Worm (Caenorhabditis elegans) whole organism, L4 larva: ENCODE results near the gene F44E5.5.
A peak's percentile ranks its signal among the peaks of the same experiment; 100 is the strongest.

Experiments
- F10B5.3 ChIP-seq: sonication (generic microtip); optimal IDR thresholded peaks from 2 replicates; lab custom pipeline; 2016; ENCODE audit warnings: mild to moderate bottlenecking, missing genetic modification characterization, missing compliant biosample characterization
- F44E2.7 ChIP-seq: fragments of 200-800 bp; sonication (Bioruptor generic); IDR thresholded peaks from 2 replicates; pipeline ENCODE4 v2.1.2; 2022; ENCODE audit warnings: missing genetic modification characterization, missing compliant biosample characterization
- F49E8.2 ChIP-seq: sonication (generic microtip); optimal IDR thresholded peaks from 2 replicates; lab custom pipeline; 2016; ENCODE audit warnings: missing compliant biosample characterization, mild to moderate bottlenecking, missing genetic modification characterization, borderline replicate concordance
- T20F7.1 ChIP-seq: fragments of 200-800 bp; sonication (Bioruptor generic); optimal IDR thresholded peaks from 2 replicates; lab custom pipeline; 2018; ENCODE audit warnings: mild to moderate bottlenecking, missing genetic modification characterization, missing compliant biosample characterization
- Y48G9A.11 ChIP-seq: fragments of 200-800 bp; sonication (Bioruptor generic); IDR thresholded peaks from 2 replicates; pipeline ENCODE4 v1.3.6; 2022; ENCODE audit warnings: missing genetic modification reagents, missing genetic modification characterization, missing compliant biosample characterization
- Y5F2A.4 ChIP-seq: fragments of 200-800 bp; sonication (Bioruptor generic); optimal IDR thresholded peaks from 2 replicates; lab custom pipeline; 2018; ENCODE audit warnings: mild to moderate bottlenecking, missing genetic modification characterization, missing compliant biosample characterization
- aly-2 ChIP-seq: sonication (generic microtip); optimal IDR thresholded peaks from 2 replicates; lab custom pipeline; 2018; ENCODE audit warnings: missing biosample characterization, missing genetic modification characterization
- arid-1 ChIP-seq: fragments of 200-800 bp; sonication (Bioruptor generic); conservative IDR thresholded peaks from 2 replicates; pipeline ENCODE4 v1.3.6; 2022; ENCODE audit warnings: missing genetic modification reagents, missing genetic modification characterization, missing compliant biosample characterization
- ceh-20 ChIP-seq: fragments of 200-800 bp; sonication (Bioruptor generic); IDR thresholded peaks from 2 replicates; pipeline ENCODE4 v1.3.6; 2022; ENCODE audit warnings: missing genetic modification reagents, missing genetic modification characterization, missing compliant biosample characterization
- ceh-44 ChIP-seq: fragments of 200-800 bp; sonication (Bioruptor generic); IDR thresholded peaks from 2 replicates; pipeline ENCODE4 v1.3.6; 2022; ENCODE audit warnings: missing genetic modification reagents, missing genetic modification characterization, missing compliant biosample characterization
- ceh-62 ChIP-seq: sonication (generic microtip); optimal IDR thresholded peaks from 2 replicates; lab custom pipeline; 2017; ENCODE audit warnings: missing biosample characterization, missing genetic modification characterization
- ces-1 ChIP-seq: fragments of 150-350 bp; sonication (generic microtip); optimal IDR thresholded peaks from 4 replicates; lab custom pipeline; 2014; ENCODE audit warnings: missing biosample characterization, missing genetic modification reagents, missing genetic modification characterization
- ctbp-1 ChIP-seq: fragments of 200-800 bp; sonication (Bioruptor generic); IDR thresholded peaks from 2 replicates; pipeline ENCODE4 v1.3.6; 2022; ENCODE audit warnings: missing genetic modification reagents, missing genetic modification characterization, missing compliant biosample characterization
- daf-12 ChIP-seq: fragments of 150-350 bp; optimal IDR thresholded peaks from 2 replicates; lab custom pipeline; 2014; ENCODE audit warnings: missing biosample characterization, missing genetic modification reagents, missing genetic modification characterization
- daf-19 ChIP-seq: fragments of 200-800 bp; sonication (Bioruptor generic); conservative IDR thresholded peaks from 2 replicates; pipeline ENCODE4 v1.3.6; 2022; ENCODE audit warnings: missing genetic modification characterization, missing compliant biosample characterization
- daf-8 ChIP-seq: fragments of 200-800 bp; sonication (Bioruptor generic); IDR thresholded peaks from 2 replicates; pipeline ENCODE4 v1.3.6; 2022; ENCODE audit warnings: missing genetic modification characterization, missing compliant biosample characterization
- dmd-6 ChIP-seq: fragments of 200-800 bp; sonication (Bioruptor generic); IDR thresholded peaks from 2 replicates; pipeline ENCODE4 v1.3.6; 2022; ENCODE audit warnings: missing genetic modification reagents, missing genetic modification characterization, missing compliant biosample characterization
- dmd-9 ChIP-seq: fragments of 200-800 bp; sonication (Bioruptor generic); IDR thresholded peaks from 2 replicates; pipeline ENCODE4 v1.3.6; 2022; ENCODE audit warnings: missing genetic modification reagents, missing genetic modification characterization, missing compliant biosample characterization
- dve-1 ChIP-seq: sonication (generic microtip); optimal IDR thresholded peaks from 2 replicates; lab custom pipeline; 2017; ENCODE audit warnings: antibody characterized with exemption, mild to moderate bottlenecking, missing genetic modification characterization, missing compliant biosample characterization; ENCODE audit not compliant: insufficient read depth
- fkh-10 ChIP-seq: fragments of 150-350 bp; optimal IDR thresholded peaks from 2 replicates; lab custom pipeline; 2014; ENCODE audit warnings: missing biosample characterization, missing genetic modification reagents, missing genetic modification characterization
- hif-1 ChIP-seq, 2 experiments: sonication (generic microtip); optimal IDR thresholded peaks; 2 replicates each; lab custom pipeline; 2016 to 2017; ENCODE audit warnings: missing compliant biosample characterization in 2 of 2, missing genetic modification characterization in 2 of 2, missing genetic modification reagents in 2 of 2, missing genotype in 2 of 2, mild to moderate bottlenecking in 1 of 2
- hlh-11 ChIP-seq: fragments of 200-800 bp; sonication (Bioruptor generic); optimal IDR thresholded peaks from 2 replicates; lab custom pipeline; 2018; ENCODE audit warnings: mild to moderate bottlenecking, missing genetic modification characterization, missing compliant biosample characterization
- hmg-1.1 ChIP-seq: fragments of 200-800 bp; sonication (Bioruptor generic); IDR thresholded peaks from 2 replicates; pipeline ENCODE4 v1.3.6; 2022; ENCODE audit warnings: missing genetic modification reagents, missing genetic modification characterization, missing compliant biosample characterization
- lin-38 ChIP-seq: fragments of 200-800 bp; sonication (Bioruptor generic); IDR thresholded peaks from 2 replicates; pipeline ENCODE4 v1.3.6; 2022; ENCODE audit warnings: missing genetic modification reagents, missing genetic modification characterization, missing compliant biosample characterization
- lsy-2 ChIP-seq, 2 experiments: fragments of 150-350 bp in 1 of 2; sonication (generic microtip) in 1 of 2; optimal IDR thresholded peaks; 2 replicates each; lab custom pipeline; 2014 to 2017; ENCODE audit warnings: missing biosample characterization in 2 of 2, missing genetic modification characterization in 2 of 2
- mes-2 ChIP-seq: sonication (generic microtip); optimal IDR thresholded peaks from 2 replicates; lab custom pipeline; 2016; ENCODE audit warnings: missing genotype, mild to moderate bottlenecking, missing genetic modification characterization, missing compliant biosample characterization; ENCODE audit not compliant: poor library complexity, severe bottlenecking
- nhr-11 ChIP-seq: fragments of 150-350 bp; optimal IDR thresholded peaks from 2 replicates; lab custom pipeline; 2014; ENCODE audit warnings: missing biosample characterization, missing genetic modification characterization
- nhr-25 ChIP-seq: sonication (generic microtip); optimal IDR thresholded peaks from 2 replicates; lab custom pipeline; 2017; ENCODE audit warnings: missing genetic modification characterization, mild to moderate bottlenecking, missing compliant biosample characterization, antibody characterized with exemption, moderate library complexity, borderline replicate concordance; ENCODE audit not compliant: insufficient read depth
- nhr-28 ChIP-seq: fragments of 150-350 bp; optimal IDR thresholded peaks from 2 replicates; lab custom pipeline; 2014; ENCODE audit warnings: missing biosample characterization, missing genetic modification characterization
- nhr-42 ChIP-seq: fragments of 200-800 bp; sonication (Bioruptor generic); IDR thresholded peaks from 2 replicates; pipeline ENCODE4 v1.3.6; 2022; ENCODE audit warnings: missing genetic modification characterization, missing compliant biosample characterization
- nhr-48 ChIP-seq: sonication (generic microtip); optimal IDR thresholded peaks from 2 replicates; lab custom pipeline; 2016; ENCODE audit warnings: mild to moderate bottlenecking, missing genetic modification characterization, missing compliant biosample characterization
- pha-4 ChIP-seq, 2 experiments: fragments of 150-350 bp in 1 of 2; fragments of 200-800 bp in 1 of 2; sonication (Bioruptor generic) in 1 of 2; IDR thresholded peaks in 1 of 2; optimal IDR thresholded peaks in 1 of 2; 2 replicates each; pipeline versions ENCODE4 v1.3.6 to Lab custom; 2014 to 2022; ENCODE audit warnings: missing genetic modification characterization in 2 of 2, missing genetic modification reagents in 2 of 2, missing biosample characterization in 1 of 2, missing compliant biosample characterization in 1 of 2
- php-3 ChIP-seq: fragments of 200-800 bp; sonication (Bioruptor generic); IDR thresholded peaks from 2 replicates; pipeline ENCODE4 v1.3.6; 2022; ENCODE audit warnings: missing genetic modification reagents, missing genetic modification characterization, missing compliant biosample characterization
- pqm-1 ChIP-seq: sonication (generic microtip); optimal IDR thresholded peaks from 2 replicates; lab custom pipeline; 2017; ENCODE audit warnings: missing biosample characterization, missing genetic modification characterization
- rbr-2 ChIP-seq: sonication (generic microtip); optimal IDR thresholded peaks from 2 replicates; lab custom pipeline; 2016; ENCODE audit warnings: missing genotype, missing genetic modification characterization, missing compliant biosample characterization
- saeg-2 ChIP-seq: fragments of 200-800 bp; sonication (Bioruptor generic); IDR thresholded peaks from 2 replicates; pipeline ENCODE4 v1.3.6; 2022; ENCODE audit warnings: missing genetic modification reagents, missing genetic modification characterization, missing compliant biosample characterization
- spr-1 ChIP-seq: sonication (generic microtip); optimal IDR thresholded peaks from 2 replicates; lab custom pipeline; 2016; ENCODE audit warnings: mild to moderate bottlenecking, missing genetic modification characterization, missing compliant biosample characterization
- spr-3 ChIP-seq: fragments of 200-800 bp; sonication (Bioruptor generic); optimal IDR thresholded peaks from 2 replicates; lab custom pipeline; 2018; ENCODE audit warnings: mild to moderate bottlenecking, missing genetic modification characterization, missing compliant biosample characterization
- unc-130 ChIP-seq: sonication (generic microtip); optimal IDR thresholded peaks from 2 replicates; lab custom pipeline; 2016; ENCODE audit warnings: missing genetic modification reagents, missing genetic modification characterization, missing compliant biosample characterization
- vab-7 ChIP-seq: fragments of 200-800 bp; sonication (Bioruptor generic); IDR thresholded peaks from 2 replicates; pipeline ENCODE4 v1.3.6; 2022; ENCODE audit warnings: missing genetic modification reagents, missing genetic modification characterization, missing compliant biosample characterization
- zfp-2 ChIP-seq: sonication (generic microtip); optimal IDR thresholded peaks from 2 replicates; lab custom pipeline; 2016; ENCODE audit warnings: mild to moderate bottlenecking, missing genetic modification characterization, missing compliant biosample characterization
- zfp-3 ChIP-seq: fragments of 200-800 bp; sonication (Bioruptor generic); conservative IDR thresholded peaks from 2 replicates; pipeline ENCODE4 v1.3.6; 2022; ENCODE audit warnings: missing genetic modification reagents, missing genetic modification characterization, missing compliant biosample characterization
- zip-11 ChIP-seq: fragments of 200-800 bp; sonication (Bioruptor generic); IDR thresholded peaks from 2 replicates; pipeline ENCODE4 v1.3.6; 2022; ENCODE audit warnings: missing genetic modification characterization, missing compliant biosample characterization

Gene F44E5.5

ce11 chrII:11746782-11747288, 12.6 kb upstream of the F44E5.5 start (continued):
- TF ChIP-seq daf-8, result 0 out of 2 replicates have a peak, but pooled peaks have one; percentile 72
- TF ChIP-seq daf-19 (GFP tag; lab: Robert Waterston, UW), result no peak
- peak; percentile 66 for TF ChIP-seq ceh-20 (GFP tag; lab: Robert Waterston, UW)
- no peak for TF ChIP-seq F44E2.7
- TF ChIP-seq ctbp-1 (GFP tag; lab: Robert Waterston, UW), result peak; percentile 91
- no peak for TF ChIP-seq ceh-44 (GFP tag; lab: Robert Waterston, UW)
- no peak; the same call in 1 of the 2 replicates for TF ChIP-seq vab-7 (GFP tag; lab: Robert Waterston, UW)
- TF ChIP-seq pqm-1 (tag; lab: Kevin White, UChicago), result no peak
- peak; percentile 21; the same call in 1 of the 2 replicates for TF ChIP-seq dmd-6
- TF ChIP-seq saeg-2, result no peak
- no peak for TF ChIP-seq ceh-62 (tag; lab: Kevin White, UChicago)
- no peak for TF ChIP-seq unc-130 (GFP tag; lab: Kevin White, UChicago)
- no peak for TF ChIP-seq F10B5.3 (tag; lab: Kevin White, UChicago)
- TF ChIP-seq zip-11 (GFP tag; lab: Robert Waterston, UW), result no peak
- TF ChIP-seq lin-38 (GFP tag; lab: Robert Waterston, UW), result peak; percentile 47; the same call in 1 of the 2 replicates
- TF ChIP-seq lsy-2 (tag; optimal IDR thresholded peaks at IDR 0.05; lab: Kevin White, UChicago), result peak; percentile 46 to 59
- TF ChIP-seq fkh-10, result peak; percentile 84
- TF ChIP-seq pha-4 (GFP tag; IDR thresholded peaks at IDR 0.05; lab: Robert Waterston, UW), result peak; percentile 54; the same call in 1 of the 2 replicates
- no peak for TF ChIP-seq pha-4 (tag; optimal IDR thresholded peaks at IDR 0.05; lab: Kevin White, UChicago)
- peak; percentile 53 for TF ChIP-seq spr-1 (tag; lab: Kevin White, UChicago)
- no peak for TF ChIP-seq nhr-42
- TF ChIP-seq nhr-25, result no peak
- TF ChIP-seq hmg-1.1 (GFP tag; lab: Robert Waterston, UW), result peak; percentile 83; the same call in 1 of the 2 replicates
- no peak for TF ChIP-seq Y48G9A.11 (GFP tag; lab: Robert Waterston, UW)
- no peak for TF ChIP-seq ces-1 (GFP tag; lab: Kevin White, UChicago)
- TF ChIP-seq zfp-2, result peak; percentile 5
- no peak for TF ChIP-seq php-3 (GFP tag; lab: Robert Waterston, UW)
- no peak for TF ChIP-seq daf-12
- TF ChIP-seq arid-1 (GFP tag; lab: Robert Waterston, UW), result 0 out of 2 replicates have a peak, but pooled peaks have one; percentile 8
- no peak for TF ChIP-seq dve-1 (tag; lab: Kevin White, UChicago)
- peak; percentile 18 for TF ChIP-seq nhr-48 (tag; lab: Kevin White, UChicago)
- TF ChIP-seq nhr-28, result no peak
- peak in 1 of 2 experiments; percentile 63 for TF ChIP-seq hif-1 (tag; optimal IDR thresholded peaks at IDR 0.05; lab: Kevin White, UChicago)
- TF ChIP-seq nhr-11, result peak; percentile 7

ce11 chrII:11747889-11748288, 11.6 kb upstream of the F44E5.5 start:
- TF ChIP-seq dmd-9 (GFP tag; lab: Robert Waterston, UW) (no peak), rbr-2 (no peak), hmg-1.1 (GFP tag; lab: Robert Waterston, UW) (no peak), T20F7.1 (peak; percentile 35), mes-2 (tag; lab: Kevin White, UChicago) (peak; percentile 15), nhr-42 (no peak), spr-3 (no peak), Y5F2A.4 (GFP tag; lab: Kevin White, UChicago) (no peak), F49E8.2 (no peak), zip-11 (GFP tag; lab: Robert Waterston, UW) (no peak), lsy-2 (tag; optimal IDR thresholded peaks at IDR 0.05; lab: Kevin White, UChicago) (peak; percentile 24 to 95), hlh-11 (tag; lab: Kevin White, UChicago) (no peak), lin-38 (GFP tag; lab: Robert Waterston, UW) (0 out of 2 replicates have a peak, but pooled peaks have one; percentile 9), aly-2 (tag; lab: Kevin White, UChicago) (no peak), zfp-3 (GFP tag; lab: Robert Waterston, UW) (no peak)
- TF ChIP-seq, all 104 proteins: peak for 4
